Worm (Caenorhabditis elegans) whole organism, midembryonic: ENCODE data around the gene col-113.

ENCODE experiments used
- cog-1 ChIP-seq: sonication (generic microtip); optimal IDR thresholded peaks from 2 replicates; lab custom pipeline; 2016; ENCODE audit warnings: missing genetic modification characterization, missing compliant biosample characterization
- flt-1 ChIP-seq: fragments of 200-800 bp; sonication (Bioruptor generic); IDR thresholded peaks from 2 replicates; pipeline ENCODE4 v1.3.6; 2022; ENCODE audit warnings: missing genetic modification characterization, missing compliant biosample characterization
- klf-2 ChIP-seq: fragments of 200-800 bp; sonication (Bioruptor generic); conservative IDR thresholded peaks from 2 replicates; pipeline ENCODE4 v1.3.6; 2022; ENCODE audit warnings: missing genetic modification reagents, missing genetic modification characterization, missing compliant biosample characterization
- med-1 ChIP-seq: sonication (generic microtip); optimal IDR thresholded peaks from 2 replicates; lab custom pipeline; 2017; ENCODE audit warnings: missing genetic modification characterization, mild to moderate bottlenecking, missing compliant biosample characterization, antibody characterized with exemption, missing genetic modification reagents; ENCODE audit not compliant: insufficient read depth
- ref-1 ChIP-seq: fragments of 200-800 bp; sonication (Bioruptor generic); conservative IDR thresholded peaks from 2 replicates; pipeline ENCODE4 v1.3.6; 2022; ENCODE audit warnings: missing genetic modification reagents, missing genetic modification characterization, missing compliant biosample characterization
- tab-1 ChIP-seq: fragments of 200-800 bp; sonication (Bioruptor generic); IDR thresholded peaks from 2 replicates; pipeline ENCODE4 v1.3.6; 2022; ENCODE audit warnings: missing genetic modification characterization, missing compliant biosample characterization
- ztf-23 ChIP-seq: fragments of 200-800 bp; sonication (Bioruptor generic); IDR thresholded peaks from 2 replicates; pipeline ENCODE4 v1.3.6; 2022; ENCODE audit warnings: missing genetic modification reagents, missing genetic modification characterization, missing compliant biosample characterization
- ztf-29 ChIP-seq: fragments of 200-800 bp; sonication (Bioruptor generic); IDR thresholded peaks from 2 replicates; pipeline ENCODE4 v1.3.6; 2022; ENCODE audit warnings: missing genetic modification reagents, missing genetic modification characterization, missing compliant biosample characterization

- no peak for TF ChIP-seq cog-1 (tag; lab: Kevin White, UChicago)
- TF ChIP-seq med-1 (GFP tag; lab: Kevin White, UChicago): no peak
- no peak for TF ChIP-seq tab-1 (GFP tag; lab: Robert Waterston, UW)
- no peak for TF ChIP-seq klf-2
- TF ChIP-seq ztf-29 (GFP tag; lab: Robert Waterston, UW): no peak
- TF ChIP-seq flt-1 (GFP tag; lab: Robert Waterston, UW): no peak
- TF ChIP-seq ref-1 (GFP tag; lab: Robert Waterston, UW): no peak
- no peak for TF ChIP-seq ztf-23 (GFP tag; lab: Robert Waterston, UW)
Measured at ce11 chrIV:7190409-7190808, 38.1 kb upstream of the col-113 start.
